Fruit fly (Drosophila melanogaster): ENCODE measurements around the gene CG6845.

DNA sequence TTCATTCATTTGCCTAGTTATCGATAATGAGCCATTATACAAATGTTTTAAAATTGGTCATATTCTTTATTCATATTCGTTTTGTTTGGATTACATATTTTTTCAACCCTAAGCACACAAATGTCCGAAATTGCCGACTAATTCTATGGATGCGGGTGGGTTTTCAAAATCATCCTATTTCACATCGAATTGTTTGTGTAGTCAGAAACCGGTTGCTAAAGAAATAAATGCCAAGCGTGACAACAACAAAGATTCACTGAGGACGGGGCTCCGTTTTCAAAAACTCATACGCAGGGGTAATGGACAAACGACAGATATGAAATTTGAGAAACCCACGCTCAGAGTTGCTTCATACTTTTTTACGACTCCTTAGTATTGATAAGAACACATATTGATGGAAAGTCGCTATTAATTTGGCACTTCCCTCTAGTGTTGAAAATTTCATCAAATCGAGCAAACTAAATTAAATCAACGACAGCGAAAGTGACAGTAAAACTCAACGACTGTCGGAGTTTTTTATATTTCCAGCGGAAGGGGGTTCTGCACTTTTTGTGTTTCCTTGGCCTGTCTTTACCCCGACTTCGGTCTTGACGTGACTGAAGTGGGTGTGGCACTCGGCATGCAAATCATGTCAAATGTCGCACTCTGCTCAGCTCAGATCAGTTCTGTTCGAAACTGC, 13.3 kb downstream of the CG6845 start:
- TF ChIP-seq Dll (optimal IDR thresholded peaks at IDR 0.05) (no peak), CG8478 (optimal IDR thresholded peaks at IDR 0.05) (no peak), EcR (GFP tag; optimal IDR thresholded peaks at IDR 0.05) (no peak), usp (GFP tag; optimal IDR thresholded peaks at IDR 0.05) (no peak), psq (optimal IDR thresholded peaks at IDR 0.05) (no peak), pan (optimal IDR thresholded peaks at IDR 0.05) (no peak)

Data from whole organism.